Fruit fly (Drosophila melanogaster): Measurements from ENCODE around the gene CG46313.

Gene CG46313

DNA sequence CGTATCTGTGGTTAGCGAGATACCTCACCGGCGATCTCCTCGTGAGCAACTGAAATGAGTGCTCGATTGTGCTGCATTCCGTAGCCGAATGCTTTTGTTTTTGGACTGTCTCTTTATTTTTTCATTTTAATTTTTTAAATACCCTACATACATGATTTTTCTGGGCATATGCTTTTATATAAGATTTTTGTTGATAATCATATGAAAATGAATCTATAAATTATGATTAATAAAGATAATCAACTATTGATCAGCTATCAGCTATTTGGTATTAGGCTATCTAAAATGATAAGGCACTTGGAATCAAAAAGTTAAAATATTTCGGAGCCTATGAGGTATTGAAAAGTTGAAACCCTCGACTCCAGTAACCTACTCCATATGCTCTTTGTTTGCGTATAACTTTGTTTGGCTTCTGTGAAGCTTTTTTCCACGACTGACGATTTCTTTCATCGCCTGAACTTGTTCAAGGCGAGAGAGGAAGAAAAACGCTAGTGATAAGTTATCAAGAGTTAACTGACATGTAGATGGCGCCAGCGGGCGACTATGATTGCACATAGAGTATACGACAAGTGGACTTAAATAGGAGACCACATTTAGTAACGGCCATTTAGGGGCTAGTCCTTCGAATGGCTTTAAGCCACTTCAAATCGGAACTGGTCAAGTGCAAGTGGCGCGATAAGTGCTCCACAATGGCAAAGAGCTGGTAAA is 11.6 kb downstream of the CG46313 start, which contains the start of gene CG31076:
Gene CG31076, minus strand, starts transcription at position 51 of the 708 bp plus-strand sequence.
- TF ChIP-seq noc (tag; optimal IDR thresholded peaks at IDR 0.05), result peak; percentile 76

DNA sequence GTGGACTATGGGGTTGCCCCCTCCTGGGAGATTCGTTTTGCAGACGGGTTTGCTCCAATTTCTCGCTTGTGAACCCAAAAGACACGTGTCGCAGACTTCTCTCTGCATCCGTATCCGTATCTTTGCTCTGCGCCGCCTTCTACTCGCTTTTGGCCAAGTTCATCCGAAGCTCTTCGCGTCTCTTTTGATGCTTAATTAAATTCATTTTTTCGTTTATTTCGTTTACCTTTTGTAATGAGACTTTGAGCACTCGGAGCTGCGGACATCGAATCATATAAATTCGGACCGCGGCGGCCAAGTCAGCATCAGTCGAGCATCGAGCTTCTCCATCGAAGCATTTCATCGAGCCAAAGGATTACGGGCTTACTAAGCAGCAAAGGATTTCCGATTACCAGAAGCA is 16.2 kb downstream of the CG46313 start, which contains the start of gene TwdlC:
Gene TwdlC, plus strand, starts transcription at position 301 of the 400 bp plus-strand sequence.
- no peak for TF ChIP-seq noc (tag; optimal IDR thresholded peaks at IDR 0.05)

DNA sequence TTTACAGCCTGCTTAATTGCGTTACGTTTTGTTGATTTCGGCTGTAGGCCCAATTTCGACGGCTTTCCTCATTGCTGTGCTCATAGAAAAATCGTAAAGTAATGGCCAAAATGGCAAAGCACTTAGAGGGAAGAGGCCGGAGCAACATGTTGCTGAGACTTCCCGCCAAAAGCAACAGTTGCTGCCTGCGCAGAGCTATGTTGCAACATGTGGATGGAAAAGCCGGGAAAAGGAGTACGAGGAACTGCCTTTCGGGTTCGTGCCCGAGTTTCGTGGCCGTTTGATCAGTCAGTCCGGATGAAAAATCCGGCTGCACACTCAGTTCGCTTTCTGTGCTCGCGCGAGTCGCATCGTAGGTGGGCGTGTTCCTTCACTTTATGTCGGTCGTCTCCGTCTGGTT is 18.3 kb downstream of the CG46313 start, which contains the start of gene RYa-R:
Gene RYa-R, plus strand, starts transcription at position 339 of the 400 bp plus-strand sequence.
- TF ChIP-seq noc (tag; optimal IDR thresholded peaks at IDR 0.05), result no peak

DNA sequence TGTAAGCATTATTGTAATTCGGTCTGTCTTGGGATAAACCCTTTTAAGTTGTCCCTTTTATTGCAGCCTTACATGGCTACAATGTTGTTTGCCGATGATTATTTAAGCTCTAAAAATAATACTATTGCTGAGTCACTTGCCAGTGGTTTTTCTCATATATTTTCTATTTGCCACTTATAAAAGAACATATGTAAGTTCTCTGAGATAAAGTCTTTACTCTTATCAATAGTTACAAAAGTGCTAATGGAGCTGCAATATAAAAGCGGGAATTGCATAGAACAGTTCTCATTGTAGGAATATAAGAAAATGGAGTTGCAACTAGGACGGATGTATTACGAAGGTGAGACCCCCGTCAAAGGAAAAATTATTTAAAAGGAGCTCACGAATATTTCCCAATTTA is 21.1 kb downstream of the CG46313 start, which contains the start of gene CG31077:
Gene CG31077, plus strand, starts transcription at position 301 of the 400 bp plus-strand sequence.
- TF ChIP-seq noc (tag; optimal IDR thresholded peaks at IDR 0.05), result no peak

DNA sequence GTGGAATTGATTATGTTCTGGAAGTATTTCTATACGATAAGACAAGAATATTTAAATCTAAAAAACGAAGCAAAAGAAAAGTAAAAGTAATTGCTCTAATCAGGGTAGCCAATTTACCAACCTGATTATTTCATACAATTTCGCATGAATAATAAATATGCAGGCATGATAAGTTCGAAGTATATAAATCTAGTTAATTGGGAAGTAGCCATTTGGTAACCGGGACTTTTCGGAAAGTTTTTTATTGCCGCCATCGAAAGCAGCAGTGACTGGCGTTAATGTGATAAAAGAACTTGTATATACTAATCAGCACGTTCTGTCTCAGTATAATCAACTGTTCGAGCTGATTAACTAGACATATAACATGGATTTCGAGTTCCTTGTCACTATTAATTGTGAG is 24.4 kb downstream of the CG46313 start:
- TF ChIP-seq noc (tag; optimal IDR thresholded peaks at IDR 0.05), result peak; percentile 90

DNA sequence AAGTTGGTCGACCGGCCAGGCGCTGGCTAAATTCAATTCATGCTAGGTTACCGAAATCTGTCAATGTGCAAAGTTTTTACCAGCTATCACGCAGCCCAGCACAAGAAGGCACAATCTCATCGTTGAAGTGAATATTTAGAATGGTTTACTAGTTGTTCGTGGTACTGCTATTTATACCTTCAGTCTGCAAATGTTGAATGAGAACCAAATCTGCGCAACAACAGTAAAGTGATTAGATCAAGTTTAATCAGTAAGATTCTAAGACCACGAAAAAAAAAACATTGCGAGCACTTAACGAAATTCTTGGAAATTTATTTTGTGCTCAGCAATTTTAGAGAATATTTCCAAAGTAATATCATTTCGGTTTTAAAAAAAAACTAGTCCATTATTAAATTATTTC is 27.0 kb downstream of the CG46313 start, which contains the start of gene CG6296:
Gene CG6296, minus strand, starts transcription at position 132 of the 400 bp plus-strand sequence.
- no peak for TF ChIP-seq noc (tag; optimal IDR thresholded peaks at IDR 0.05)

DNA sequence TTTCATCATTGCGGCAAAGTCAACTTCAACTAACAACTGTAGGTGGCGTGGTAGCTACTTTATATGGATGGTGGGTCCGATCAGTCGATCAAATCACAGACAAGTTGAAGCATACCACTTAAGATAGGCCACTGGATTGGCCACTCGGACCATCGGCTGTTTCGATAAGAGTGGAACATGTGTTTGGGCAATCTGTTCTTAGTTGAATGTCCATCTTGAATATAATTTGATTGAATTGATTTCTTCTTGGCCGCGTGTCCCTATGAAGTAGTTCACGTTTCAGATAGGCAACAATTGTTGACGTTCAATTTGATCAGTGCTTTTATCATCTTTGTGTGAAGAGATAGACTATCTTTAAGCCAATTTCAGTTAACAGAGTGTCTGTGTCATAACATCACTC is 28.7 kb downstream of the CG46313 start, which contains the start of gene CG6295:
Gene CG6295, minus strand, starts transcription at position 34 of the 400 bp plus-strand sequence.
- no peak for TF ChIP-seq noc (tag; optimal IDR thresholded peaks at IDR 0.05)

DNA sequence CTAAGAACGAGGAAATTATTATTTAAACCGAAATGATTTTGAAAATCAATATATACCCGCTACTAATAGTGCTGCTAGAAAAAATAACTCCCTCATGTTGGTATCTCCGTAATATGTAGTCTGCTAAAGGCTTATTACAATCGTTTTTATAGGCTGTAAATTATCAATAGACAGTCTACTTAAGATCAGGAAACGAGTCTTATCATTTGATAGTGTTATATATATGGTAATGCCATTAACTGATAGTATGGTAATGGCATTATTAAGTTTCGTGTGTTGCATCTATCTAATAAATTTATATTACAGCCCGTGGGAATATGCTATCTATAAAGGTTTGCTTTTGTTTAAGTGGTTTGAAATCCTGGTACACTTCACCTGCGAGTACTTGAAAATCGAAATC is 39.8 kb downstream of the CG46313 start, which contains the start of gene CG17192:
Gene CG17192, minus strand, starts transcription at position 101 of the 400 bp plus-strand sequence.
- no peak for TF ChIP-seq noc (tag; optimal IDR thresholded peaks at IDR 0.05)

DNA sequence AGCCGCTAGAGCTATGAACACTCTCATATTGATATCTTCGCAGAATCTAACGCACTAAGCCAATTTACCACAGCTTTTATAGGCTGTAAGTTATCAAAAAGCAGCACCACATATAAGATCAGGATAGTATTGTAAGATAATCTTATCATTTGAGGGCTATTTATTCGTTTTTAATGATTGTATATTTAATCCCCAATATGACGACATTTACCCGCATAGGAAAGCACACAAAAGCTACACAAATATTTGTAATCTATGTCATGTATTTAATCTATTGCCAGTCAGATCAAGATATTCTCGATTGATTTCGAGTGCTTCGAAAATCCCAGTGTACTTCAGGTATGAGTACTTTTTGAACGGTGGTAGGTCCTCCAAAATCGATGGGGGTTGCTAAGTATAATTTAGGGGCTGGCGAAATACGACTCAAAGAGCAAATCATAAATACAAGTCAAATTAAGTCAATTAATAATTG is 41.4 kb downstream of the CG46313 start, which contains the start of gene CG17191:
Gene CG17191, minus strand, starts transcription at position 51 of the 472 bp plus-strand sequence.
- peak; percentile 72 for TF ChIP-seq noc (tag; optimal IDR thresholded peaks at IDR 0.05)

DNA sequence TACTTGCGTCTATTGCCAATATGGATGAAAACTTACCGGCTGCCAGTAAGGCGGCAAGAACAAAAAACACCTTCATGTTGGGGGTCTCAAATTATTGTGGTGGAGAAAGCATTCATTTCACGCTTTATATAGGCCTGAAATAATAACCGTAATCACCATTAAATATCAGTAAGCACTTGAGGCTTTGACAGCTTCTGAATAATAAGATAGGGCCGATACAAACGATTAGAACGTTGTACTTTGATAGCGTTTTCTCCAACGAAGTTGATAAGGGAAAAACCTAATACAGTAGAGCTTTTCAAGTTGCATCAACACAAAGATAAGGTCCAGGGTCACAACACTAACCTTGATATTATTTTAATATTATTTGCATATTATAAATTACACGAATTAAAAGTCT is 42.9 kb downstream of the CG46313 start, which contains the start of gene CG6283:
Gene CG6283, minus strand, starts transcription at position 101 of the 400 bp plus-strand sequence.
- TF ChIP-seq noc (tag; optimal IDR thresholded peaks at IDR 0.05), result no peak

DNA sequence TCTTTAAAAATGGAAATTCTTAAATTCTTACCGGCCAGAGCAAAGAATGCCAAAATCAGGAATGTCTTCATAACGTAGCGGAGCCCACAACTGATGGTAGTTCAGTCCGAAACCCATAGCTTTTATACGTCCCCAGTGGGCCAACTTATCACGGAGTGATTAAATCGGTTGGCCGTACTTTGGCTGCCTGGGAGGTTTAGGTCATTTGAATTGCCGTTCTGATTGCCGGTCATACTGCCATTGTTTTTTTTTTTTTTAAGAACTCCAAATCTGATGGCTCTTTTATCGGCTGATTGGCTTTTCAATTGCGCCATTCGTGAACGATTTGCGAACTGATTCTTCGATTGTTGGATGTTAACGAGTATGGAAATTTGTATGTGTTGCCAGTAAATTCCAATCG is 44.8 kb downstream of the CG46313 start, which contains the start of gene CG6277:
Gene CG6277, minus strand, starts transcription at position 101 of the 400 bp plus-strand sequence.
- no peak for TF ChIP-seq noc (tag; optimal IDR thresholded peaks at IDR 0.05)

DNA sequence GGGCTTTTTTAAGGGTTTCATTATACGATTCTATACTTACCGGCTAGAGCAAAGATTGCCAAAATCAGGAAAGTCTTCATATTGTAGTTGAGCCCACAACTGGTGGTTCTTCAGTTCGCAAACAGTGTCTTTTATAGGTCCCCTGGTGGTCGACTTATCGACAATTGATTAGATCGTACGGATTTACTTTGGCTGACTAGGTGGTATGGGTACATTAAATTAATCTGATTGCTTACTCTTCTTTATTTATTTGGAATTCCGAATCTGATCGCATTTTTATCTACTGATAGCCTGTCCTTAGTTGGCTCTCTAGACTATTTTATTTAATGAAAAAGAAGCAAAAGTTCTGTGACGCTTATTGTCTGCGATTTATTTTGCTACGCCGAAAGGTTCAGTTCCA is 47.7 kb downstream of the CG46313 start, which contains the start of gene CG6271:
Gene CG6271, minus strand, starts transcription at position 101 of the 400 bp plus-strand sequence.
- no peak for TF ChIP-seq noc (tag; optimal IDR thresholded peaks at IDR 0.05)

DNA sequence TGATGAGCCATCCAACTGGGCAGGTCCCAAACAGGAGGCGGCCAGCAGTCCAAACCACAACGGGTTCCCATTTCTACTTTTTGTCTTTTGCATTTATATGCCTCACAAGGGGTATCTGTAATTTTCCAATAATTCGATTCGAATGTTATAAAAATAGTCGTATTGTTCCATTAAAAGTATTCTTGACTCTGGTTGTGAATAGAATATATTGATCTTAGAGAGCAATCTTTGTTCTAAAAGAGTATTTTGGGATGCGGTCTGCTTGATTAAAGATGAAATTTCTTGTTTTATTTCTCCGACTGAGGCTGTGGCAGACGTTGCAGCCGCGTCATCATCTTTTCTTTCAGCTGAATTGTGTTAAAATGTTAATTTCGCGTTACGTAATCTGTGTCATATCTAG is 55.6 kb downstream of the CG46313 start:
- TF ChIP-seq noc (tag; optimal IDR thresholded peaks at IDR 0.05), result no peak

Data from whole organism, larva.